Fruit fly (Drosophila melanogaster): ENCODE measurements around the gene fipi.
A peak's percentile ranks its signal among the peaks of the same experiment; 100 is the strongest.

Gene fipi

dm6 chr2L:4837772-4838397 lies 44.0 kb upstream of the fipi start, which contains the start of the genes tank and CG12194:
tank (minus strand) TSS chr2L:4837999.
CG12194 (plus strand) TSS chr2L:4838347.
- peak; percentile 72 for TF ChIP-seq CG3995 (GFP tag; optimal IDR thresholded peaks at IDR 0.05)
- TF ChIP-seq pfk (GFP tag; optimal IDR thresholded peaks at IDR 0.05) = peak; percentile 7
- peak; percentile 99 for TF ChIP-seq MESR4 (GFP tag; optimal IDR thresholded peaks at IDR 0.05)
- peak; percentile 92 for TF ChIP-seq sd (tag; optimal IDR thresholded peaks at IDR 0.05)
- peak; percentile 99 for TF ChIP-seq CG9437 (GFP tag; optimal IDR thresholded peaks at IDR 0.05)
- TF ChIP-seq ATbp (GFP tag; optimal IDR thresholded peaks at IDR 0.05) = peak; percentile 99
- peak; percentile 91 for TF ChIP-seq E2f2 (GFP tag; IDR thresholded peaks at IDR 0.05)
- peak; percentile 97 for TF ChIP-seq p53 (GFP tag; optimal IDR thresholded peaks at IDR 0.05)
- peak; percentile 98 for TF ChIP-seq YL-1 (GFP tag; optimal IDR thresholded peaks at IDR 0.05)
- peak; percentile 97 for TF ChIP-seq CG31441 (GFP tag; IDR thresholded peaks at IDR 0.05)
- TF ChIP-seq mirr (GFP tag; optimal IDR thresholded peaks at IDR 0.05) = peak; percentile 91
- peak; percentile 99 for TF ChIP-seq CG12659 (GFP tag; optimal IDR thresholded peaks at IDR 0.05)
- peak; percentile 99 for TF ChIP-seq unpg (GFP tag; optimal IDR thresholded peaks at IDR 0.05)
- peak; percentile 98 for TF ChIP-seq CG17361 (GFP tag; IDR thresholded peaks at IDR 0.05)
- TF ChIP-seq CG12942 (GFP tag; optimal IDR thresholded peaks at IDR 0.05) = peak; percentile 99
- peak; percentile 84 for TF ChIP-seq CG13894 (tag; optimal IDR thresholded peaks at IDR 0.05)
- peak; percentile 99 for TF ChIP-seq eyg (GFP tag; optimal IDR thresholded peaks at IDR 0.05)
- TF ChIP-seq scrt (GFP tag; optimal IDR thresholded peaks at IDR 0.05) = peak; percentile 95
- TF ChIP-seq CG7357 (GFP tag; IDR thresholded peaks at IDR 0.05) = peak; percentile 96
- peak; percentile 87 for TF ChIP-seq Jarid2 (GFP tag; optimal IDR thresholded peaks at IDR 0.05)
- TF ChIP-seq Asciz (GFP tag; optimal IDR thresholded peaks at IDR 0.05) = peak; percentile 99
- peak; percentile 84 for TF ChIP-seq Sin3A (optimal IDR thresholded peaks at IDR 0.05)
- peak; percentile 100 for TF ChIP-seq Sox102F (GFP tag; optimal IDR thresholded peaks at IDR 0.05)
- no peak for TF ChIP-seq usp (GFP tag; optimal IDR thresholded peaks at IDR 0.05)
- peak; percentile 98 for TF ChIP-seq CG8765 (GFP tag; IDR thresholded peaks at IDR 0.05)
- no peak for TF ChIP-seq Hr39 (optimal IDR thresholded peaks at IDR 0.05)
- peak; percentile 85 for TF ChIP-seq Elba2 (GFP tag; optimal IDR thresholded peaks at IDR 0.05)
- peak; percentile 99 for TF ChIP-seq jigr1 (GFP tag; IDR thresholded peaks at IDR 0.05)
- peak; percentile 68 for TF ChIP-seq CG30020 (tag; optimal IDR thresholded peaks at IDR 0.05)
- peak in 1 of 2 experiments; percentile 96 for TF ChIP-seq Eip74EF (GFP tag; optimal IDR thresholded peaks at IDR 0.05)
- TF ChIP-seq ro (GFP tag; IDR thresholded peaks at IDR 0.05) = peak; percentile 98
- peak; percentile 82 for TF ChIP-seq CG16813 (GFP tag; IDR thresholded peaks at IDR 0.05; ENCODE audit: partially characterized antibody)
- peak; percentile 96 for TF ChIP-seq Usf (GFP tag; optimal IDR thresholded peaks at IDR 0.05)
- TF ChIP-seq bigmax (GFP tag; optimal IDR thresholded peaks at IDR 0.05) = peak; percentile 82
- TF ChIP-seq GATAe (GFP tag; conservative IDR thresholded peaks at IDR 0.05) = peak; percentile 96
- TF ChIP-seq tll (GFP tag; optimal IDR thresholded peaks at IDR 0.05) = peak in 1 of 2 experiments; percentile 31
- TF ChIP-seq bowl (GFP tag; IDR thresholded peaks at IDR 0.05) = peak; percentile 97
- TF ChIP-seq CG3407 (GFP tag; optimal IDR thresholded peaks at IDR 0.05) = peak; percentile 98
- TF ChIP-seq Ravus (GFP tag; IDR thresholded peaks at IDR 0.05) = peak; percentile 98
- TF ChIP-seq Bgb (GFP tag; IDR thresholded peaks at IDR 0.05; ENCODE audit: partially characterized antibody) = peak; percentile 69
- TF ChIP-seq CTCF (GFP tag; optimal IDR thresholded peaks at IDR 0.05) = peak; percentile 73
- peak; percentile 82 for TF ChIP-seq CG33557 (GFP tag; optimal IDR thresholded peaks at IDR 0.05)
- TF ChIP-seq CG13424 (tag; optimal IDR thresholded peaks at IDR 0.05) = peak; percentile 97
- TF ChIP-seq CG7839 (tag; optimal IDR thresholded peaks at IDR 0.05) = peak; percentile 99
- TF ChIP-seq Pdp1 (GFP tag; optimal IDR thresholded peaks at IDR 0.05) = peak; percentile 98 to 99
- TF ChIP-seq Hr3 (GFP tag; optimal IDR thresholded peaks at IDR 0.05) = peak; percentile 99
- TF ChIP-seq CG11456 (GFP tag; IDR thresholded peaks at IDR 0.05) = peak; percentile 99
- peak; percentile 99 for TF ChIP-seq tio (GFP tag; optimal IDR thresholded peaks at IDR 0.05)
- peak; percentile 81 for TF ChIP-seq CG10543 (GFP tag; optimal IDR thresholded peaks at IDR 0.05)
- TF ChIP-seq gfzf (GFP tag; optimal IDR thresholded peaks at IDR 0.05) = peak; percentile 37
